Worm (Caenorhabditis elegans) whole organism, L2 larva: ENCODE data around the gene F38G1.3.

Experiments
- F13H6.1 ChIP-seq: sonication (generic microtip); optimal IDR thresholded peaks from 2 replicates; lab custom pipeline; 2016; ENCODE audit warnings: missing genetic modification characterization, missing compliant biosample characterization
- R02D3.7 ChIP-seq: fragments of 150-350 bp; optimal IDR thresholded peaks from 2 replicates; lab custom pipeline; 2014; ENCODE audit warnings: missing biosample characterization, missing genetic modification characterization
- Y55F3AM.14 ChIP-seq: fragments of 200-800 bp; sonication (Bioruptor generic); optimal IDR thresholded peaks from 2 replicates; lab custom pipeline; 2018; ENCODE audit warnings: mild to moderate bottlenecking, missing genetic modification characterization, missing compliant biosample characterization
- alr-1 ChIP-seq: fragments of 150-350 bp; optimal IDR thresholded peaks from 2 replicates; lab custom pipeline; 2014; ENCODE audit warnings: missing biosample characterization, missing genetic modification characterization
- aly-2 ChIP-seq: fragments of 150-350 bp; optimal IDR thresholded peaks from 2 replicates; lab custom pipeline; 2014; ENCODE audit warnings: missing biosample characterization, missing genetic modification characterization
- blmp-1 ChIP-seq: sonication (generic microtip); optimal IDR thresholded peaks from 2 replicates; lab custom pipeline; 2017; ENCODE audit warnings: missing genetic modification characterization, mild to moderate bottlenecking, missing compliant biosample characterization, antibody characterized with exemption, moderate library complexity; ENCODE audit not compliant: insufficient read depth
- ceh-82 ChIP-seq: fragments of 150-350 bp; optimal IDR thresholded peaks from 2 replicates; lab custom pipeline; 2014; ENCODE audit warnings: missing biosample characterization, missing genetic modification characterization
- crh-2 ChIP-seq: sonication (generic microtip); optimal IDR thresholded peaks from 2 replicates; lab custom pipeline; 2017; ENCODE audit warnings: missing biosample characterization, missing genetic modification characterization
- egl-27 ChIP-seq: sonication (generic microtip); optimal IDR thresholded peaks from 3 replicates; lab custom pipeline; 2017; ENCODE audit warnings: missing biosample characterization, missing genetic modification reagents, missing genetic modification characterization
- elt-1 ChIP-seq: fragments of 150-350 bp; optimal IDR thresholded peaks from 2 replicates; lab custom pipeline; 2014; ENCODE audit warnings: missing biosample characterization, missing genetic modification characterization
- gmeb-1 ChIP-seq: fragments of 150-350 bp; optimal IDR thresholded peaks from 2 replicates; lab custom pipeline; 2014; ENCODE audit warnings: missing biosample characterization, missing genetic modification characterization
- lsy-2 ChIP-seq, 2 experiments: fragments of 150-350 bp in 1 of 2; sonication (generic microtip) in 1 of 2; optimal IDR thresholded peaks; 2 replicates each; lab custom pipeline; 2014 to 2017; ENCODE audit warnings: missing biosample characterization in 2 of 2, missing genetic modification characterization in 2 of 2
- mab-5 ChIP-seq: fragments of 150-350 bp; optimal IDR thresholded peaks from 2 replicates; lab custom pipeline; 2014; ENCODE audit warnings: missing biosample characterization, missing genetic modification characterization
- mbf-1 ChIP-seq: sonication (generic microtip); optimal IDR thresholded peaks from 2 replicates; lab custom pipeline; 2017; ENCODE audit warnings: missing biosample characterization, missing genetic modification characterization
- mdl-1 ChIP-seq, 2 experiments: fragments of 150-350 bp in 1 of 2; sonication (generic microtip) in 1 of 2; optimal IDR thresholded peaks; 2 replicates each; lab custom pipeline; 2017; ENCODE audit warnings: missing biosample characterization in 2 of 2, missing genetic modification characterization in 2 of 2
- nhr-10 ChIP-seq: sonication (generic microtip); optimal IDR thresholded peaks from 2 replicates; lab custom pipeline; 2017; ENCODE audit warnings: missing biosample characterization, missing genetic modification characterization
- nhr-11 ChIP-seq: fragments of 150-350 bp; optimal IDR thresholded peaks from 2 replicates; lab custom pipeline; 2014; ENCODE audit warnings: missing biosample characterization, missing genetic modification characterization
- nhr-237 ChIP-seq: fragments of 150-350 bp; optimal IDR thresholded peaks from 2 replicates; lab custom pipeline; 2014; ENCODE audit warnings: missing biosample characterization, missing genetic modification characterization
- nhr-25 ChIP-seq: fragments of 150-350 bp; sonication (generic microtip); optimal IDR thresholded peaks from 3 replicates; lab custom pipeline; 2014; ENCODE audit warnings: missing biosample characterization, missing genetic modification characterization
- nhr-6 ChIP-seq: fragments of 150-350 bp; optimal IDR thresholded peaks from 2 replicates; lab custom pipeline; 2014; ENCODE audit warnings: missing biosample characterization, missing genetic modification characterization
- nhr-77 ChIP-seq: fragments of 150-350 bp; optimal IDR thresholded peaks from 2 replicates; lab custom pipeline; 2014; ENCODE audit warnings: missing biosample characterization, missing genetic modification characterization
- sem-4 ChIP-seq: fragments of 150-350 bp; optimal IDR thresholded peaks from 2 replicates; lab custom pipeline; 2014; ENCODE audit warnings: missing biosample characterization, missing genetic modification reagents, missing genetic modification characterization
- skn-1 ChIP-seq: sonication (generic microtip); optimal IDR thresholded peaks from 2 replicates; lab custom pipeline; 2017; ENCODE audit warnings: missing biosample characterization, missing genetic modification characterization
- sma-3 ChIP-seq: sonication (generic microtip); optimal IDR thresholded peaks from 2 replicates; lab custom pipeline; 2016; ENCODE audit warnings: missing genetic modification reagents, missing genetic modification characterization, missing compliant biosample characterization
- sma-9 ChIP-seq, 2 experiments: fragments of 150-350 bp in 1 of 2; sonication (generic microtip) in 1 of 2; optimal IDR thresholded peaks; 2 replicates each; lab custom pipeline; 2014 to 2016; ENCODE audit warnings: missing genetic modification characterization in 2 of 2, mild to moderate bottlenecking in 1 of 2, missing biosample characterization in 1 of 2, missing compliant biosample characterization in 1 of 2, missing genetic modification reagents in 1 of 2, moderate library complexity in 1 of 2
- snpc-4 ChIP-seq: fragments of 150-350 bp; optimal IDR thresholded peaks from 2 replicates; lab custom pipeline; 2014; ENCODE audit warnings: missing biosample characterization, missing genetic modification characterization
- unc-39 ChIP-seq: fragments of 150-350 bp; optimal IDR thresholded peaks from 2 replicates; lab custom pipeline; 2014; ENCODE audit warnings: missing biosample characterization, missing genetic modification characterization
- unc-55 ChIP-seq: fragments of 150-350 bp; sonication (generic microtip); optimal IDR thresholded peaks from 3 replicates; lab custom pipeline; 2014; ENCODE audit warnings: missing biosample characterization, missing genetic modification reagents, missing genetic modification characterization
- zag-1 ChIP-seq: fragments of 150-350 bp; optimal IDR thresholded peaks from 2 replicates; lab custom pipeline; 2014; ENCODE audit warnings: missing biosample characterization, missing genetic modification characterization
- ztf-1 ChIP-seq: fragments of 200-800 bp; sonication (Bioruptor generic); conservative IDR thresholded peaks from 2 replicates; pipeline ENCODE4 v1.3.6; 2022; ENCODE audit warnings: missing genetic modification characterization, missing compliant biosample characterization
- ztf-4 ChIP-seq: fragments of 150-350 bp; optimal IDR thresholded peaks from 2 replicates; lab custom pipeline; 2014; ENCODE audit warnings: missing biosample characterization, missing genetic modification characterization

The F38G1.3 gene

ce11 chrX:504046-504843, 27.9 kb downstream of the F38G1.3 start (continued):
- TF ChIP-seq egl-27 (tag; lab: Kevin White, UChicago) = no peak
- TF ChIP-seq mbf-1 (tag; lab: Kevin White, UChicago) = no peak
- TF ChIP-seq ceh-82 (tag; lab: Kevin White, UChicago) = no peak
- TF ChIP-seq nhr-6 (tag; lab: Kevin White, UChicago) = no peak

ce11 chrX:505014-505413, 28.7 kb downstream of the F38G1.3 start:
- TF ChIP-seq blmp-1 = no peak
- TF ChIP-seq F13H6.1 (tag; lab: Kevin White, UChicago) = no peak
- no peak for TF ChIP-seq lsy-2 (tag; optimal IDR thresholded peaks at IDR 0.05; lab: Kevin White, UChicago)
- no peak for TF ChIP-seq ztf-4 (tag; lab: Kevin White, UChicago)
- TF ChIP-seq egl-27 (tag; lab: Kevin White, UChicago) = no peak
- no peak for TF ChIP-seq gmeb-1 (tag; lab: Kevin White, UChicago)
- no peak for TF ChIP-seq sma-3 (GFP tag; lab: Kevin White, UChicago)
- no peak for TF ChIP-seq nhr-11 (tag; lab: Kevin White, UChicago)

ce11 chrX:506848-507247, 30.5 kb downstream of the F38G1.3 start, which contains the start of gene B0310.2:
Gene B0310.2, minus strand, starts transcription at chrX:506948.
- no peak for TF ChIP-seq nhr-77 (tag; lab: Kevin White, UChicago)

ce11 chrX:514023-514422, 37.7 kb downstream of the F38G1.3 start:
- TF ChIP-seq mab-5 (no peak), R02D3.7 (tag; lab: Kevin White, UChicago) (no peak), nhr-10 (tag; lab: Kevin White, UChicago) (no peak), Y55F3AM.14 (GFP tag; lab: Kevin White, UChicago) (no peak), zag-1 (tag; lab: Kevin White, UChicago) (no peak), mdl-1 (tag; optimal IDR thresholded peaks at IDR 0.05; lab: Kevin White, UChicago) (no peak), sma-9 (GFP tag; optimal IDR thresholded peaks at IDR 0.05; lab: Kevin White, UChicago) (no peak), sma-9 (tag; optimal IDR thresholded peaks at IDR 0.05; lab: Kevin White, UChicago) (no peak), egl-27 (tag; lab: Kevin White, UChicago) (no peak), unc-55 (GFP tag; lab: Kevin White, UChicago) (no peak), lsy-2 (tag; optimal IDR thresholded peaks at IDR 0.05; lab: Kevin White, UChicago) (no peak), nhr-6 (tag; lab: Kevin White, UChicago) (no peak)
- TF ChIP-seq, all 48 proteins: peak for 0

ce11 chrX:520881-521280, 44.5 kb downstream of the F38G1.3 start, which contains the start of gene B0310.3:
Gene B0310.3, minus strand, starts transcription at chrX:520981.
- TF ChIP-seq sem-4 (tag; lab: Kevin White, UChicago) (no peak), gmeb-1 (tag; lab: Kevin White, UChicago) (no peak), nhr-25 (tag; lab: Kevin White, UChicago) (no peak), mab-5 (no peak), lsy-2 (tag; optimal IDR thresholded peaks at IDR 0.05; lab: Kevin White, UChicago) (no peak), nhr-10 (tag; lab: Kevin White, UChicago) (no peak), skn-1 (no peak), elt-1 (no peak), unc-39 (tag; lab: Kevin White, UChicago) (no peak), ztf-4 (tag; lab: Kevin White, UChicago) (no peak), ztf-1 (GFP tag; lab: Robert Waterston, UW) (no peak), nhr-237 (tag; lab: Kevin White, UChicago) (no peak), ceh-82 (tag; lab: Kevin White, UChicago) (no peak), crh-2 (tag; lab: Kevin White, UChicago) (no peak), sma-9 (GFP tag; optimal IDR thresholded peaks at IDR 0.05; lab: Kevin White, UChicago) (no peak), sma-9 (tag; optimal IDR thresholded peaks at IDR 0.05; lab: Kevin White, UChicago) (no peak), aly-2 (tag; lab: Kevin White, UChicago) (no peak), alr-1 (tag; lab: Kevin White, UChicago) (no peak), snpc-4 (tag; lab: Kevin White, UChicago) (no peak)
- TF ChIP-seq, all 48 proteins: peak for 0
